Worm (Caenorhabditis elegans) whole organism, young adult: Measurements from ENCODE around the gene B0454.8.

Experiments
- C17E4.6 ChIP-seq: fragments of 200-800 bp; sonication (Bioruptor generic); IDR thresholded peaks from 2 replicates; pipeline ENCODE4 v1.3.6; 2022; ENCODE audit warnings: missing genetic modification reagents, missing genetic modification characterization, missing compliant biosample characterization
- F33H1.4 ChIP-seq: fragments of 200-800 bp; sonication (Bioruptor generic); IDR thresholded peaks from 2 replicates; pipeline ENCODE4 v1.3.6; 2022; ENCODE audit warnings: missing genetic modification reagents, missing genetic modification characterization, missing compliant biosample characterization
- F39B2.1 ChIP-seq: fragments of 200-800 bp; sonication (Bioruptor generic); IDR thresholded peaks from 2 replicates; pipeline ENCODE4 v1.3.6; 2022; ENCODE audit warnings: missing genetic modification reagents, missing genetic modification characterization, missing compliant biosample characterization
- F57C9.4 ChIP-seq: sonication (generic microtip); optimal IDR thresholded peaks from 2 replicates; lab custom pipeline; 2017; ENCODE audit warnings: mild to moderate bottlenecking, missing genetic modification characterization, missing compliant biosample characterization
- K11D2.4 ChIP-seq: fragments of 200-800 bp; sonication (Bioruptor generic); IDR thresholded peaks from 2 replicates; pipeline ENCODE4 v1.3.6; 2022; ENCODE audit warnings: missing genetic modification reagents, missing genetic modification characterization, missing compliant biosample characterization
- K12H6.12 ChIP-seq: fragments of 200-800 bp; sonication (Bioruptor generic); optimal IDR thresholded peaks from 2 replicates; lab custom pipeline; 2018; ENCODE audit warnings: mild to moderate bottlenecking, missing genetic modification characterization, missing compliant biosample characterization
- T07F8.4 ChIP-seq: sonication (generic microtip); optimal IDR thresholded peaks from 2 replicates; lab custom pipeline; 2016; ENCODE audit warnings: mild to moderate bottlenecking, missing genetic modification characterization, moderate library complexity, missing compliant biosample characterization
- T26A5.8 ChIP-seq: sonication (generic microtip); optimal IDR thresholded peaks from 2 replicates; lab custom pipeline; 2016; ENCODE audit warnings: missing genetic modification characterization, missing compliant biosample characterization
- Y95B8A.8 ChIP-seq: fragments of 200-800 bp; sonication (Bioruptor generic); IDR thresholded peaks from 2 replicates; pipeline ENCODE4 v1.3.6; 2022; ENCODE audit warnings: missing genetic modification reagents, missing genetic modification characterization, missing compliant biosample characterization
- ZK185.1 ChIP-seq: sonication (generic microtip); optimal IDR thresholded peaks from 2 replicates; lab custom pipeline; 2016; ENCODE audit warnings: mild to moderate bottlenecking, missing genetic modification characterization, missing compliant biosample characterization; ENCODE audit not compliant: poor library complexity, severe bottlenecking
- aptf-3 ChIP-seq: fragments of 200-800 bp; sonication (Bioruptor generic); IDR thresholded peaks from 2 replicates; pipeline ENCODE4 v1.3.6; 2022; ENCODE audit warnings: missing genetic modification characterization, missing compliant biosample characterization
- atf-7 ChIP-seq: sonication (generic microtip); optimal IDR thresholded peaks from 2 replicates; lab custom pipeline; 2017; ENCODE audit warnings: mild to moderate bottlenecking, missing genetic modification characterization, missing compliant biosample characterization
- cebp-2 ChIP-seq: fragments of 200-800 bp; sonication (Bioruptor generic); IDR thresholded peaks from 2 replicates; pipeline ENCODE4 v1.3.6; 2022; ENCODE audit warnings: missing genetic modification characterization, missing compliant biosample characterization
- ceh-40 ChIP-seq: fragments of 200-800 bp; sonication (Bioruptor generic); IDR thresholded peaks from 2 replicates; pipeline ENCODE4 v1.3.6; 2022; ENCODE audit warnings: missing genetic modification characterization, missing compliant biosample characterization
- chd-7 ChIP-seq: sonication (generic microtip); optimal IDR thresholded peaks from 2 replicates; lab custom pipeline; 2016; ENCODE audit warnings: mild to moderate bottlenecking, missing genetic modification characterization, moderate library complexity, missing compliant biosample characterization
- egrh-3 ChIP-seq: fragments of 200-800 bp; sonication (Bioruptor generic); IDR thresholded peaks from 2 replicates; pipeline ENCODE4 v1.3.6; 2022; ENCODE audit warnings: missing genetic modification reagents, missing genetic modification characterization, missing compliant biosample characterization
- hmg-1.2 ChIP-seq: fragments of 200-800 bp; sonication (Bioruptor generic); IDR thresholded peaks from 2 replicates; pipeline ENCODE4 v1.3.6; 2022; ENCODE audit warnings: missing genetic modification reagents, missing genetic modification characterization, missing compliant biosample characterization
- hmg-20 ChIP-seq: fragments of 200-800 bp; sonication (Bioruptor generic); IDR thresholded peaks from 2 replicates; pipeline ENCODE4 v1.3.6; 2022; ENCODE audit warnings: missing genetic modification reagents, missing genetic modification characterization, missing compliant biosample characterization
- hsf-1 ChIP-seq: fragments of 200-800 bp; sonication (Bioruptor generic); IDR thresholded peaks from 2 replicates; pipeline ENCODE4 v1.3.6; 2022; ENCODE audit warnings: missing genetic modification reagents, missing genetic modification characterization, missing compliant biosample characterization
- lin-26 ChIP-seq: fragments of 200-800 bp; sonication (Bioruptor generic); IDR thresholded peaks from 2 replicates; pipeline ENCODE4 v1.3.6; 2022; ENCODE audit warnings: missing genetic modification reagents, missing genetic modification characterization, missing compliant biosample characterization
- lin-35 ChIP-seq, 3 experiments: fragments of 150-350 bp in 2 of 3; sonication (generic microtip) in 1 of 3; optimal IDR thresholded peaks; 2 replicates each; lab custom pipeline; 2014 to 2018; ENCODE audit warnings: missing biosample characterization in 3 of 3, missing genetic modification characterization in 3 of 3, missing genetic modification reagents in 3 of 3
- lin-54 ChIP-seq: fragments of 200-800 bp; sonication (Bioruptor generic); optimal IDR thresholded peaks from 2 replicates; lab custom pipeline; 2018; ENCODE audit warnings: mild to moderate bottlenecking, missing genetic modification characterization, missing compliant biosample characterization
- madf-6 ChIP-seq: fragments of 200-800 bp; sonication (Bioruptor generic); IDR thresholded peaks from 2 replicates; pipeline ENCODE4 v1.3.6; 2022; ENCODE audit warnings: missing genetic modification reagents, missing genetic modification characterization, missing compliant biosample characterization
- madf-8 ChIP-seq: fragments of 200-800 bp; sonication (Bioruptor generic); conservative IDR thresholded peaks from 2 replicates; pipeline ENCODE4 v1.3.6; 2022; ENCODE audit warnings: missing genetic modification reagents, missing genetic modification characterization, missing compliant biosample characterization
- mcd-1 ChIP-seq: fragments of 200-800 bp; sonication (Bioruptor generic); IDR thresholded peaks from 2 replicates; pipeline ENCODE4 v1.3.6; 2022; ENCODE audit warnings: missing genetic modification reagents, missing genetic modification characterization, missing compliant biosample characterization
- mxl-1 ChIP-seq: sonication (generic microtip); optimal IDR thresholded peaks from 2 replicates; lab custom pipeline; 2016; ENCODE audit warnings: missing genetic modification characterization, missing compliant biosample characterization
- pha-4 ChIP-seq: fragments of 150-350 bp; sonication (generic microtip); optimal IDR thresholded peaks from 2 replicates; lab custom pipeline; 2014; ENCODE audit warnings: missing biosample characterization, missing genetic modification reagents, missing genetic modification characterization
- repo-1 ChIP-seq: sonication (generic microtip); optimal IDR thresholded peaks from 2 replicates; lab custom pipeline; 2017; ENCODE audit warnings: mild to moderate bottlenecking, missing genetic modification characterization, missing compliant biosample characterization
- snpc-4 ChIP-seq, 5 experiments: fragments of 150-350 bp in 1 of 5; sonication (generic microtip) in 4 of 5; optimal IDR thresholded peaks; 2 replicates each; lab custom pipeline; 2014 to 2018; ENCODE audit warnings: missing genetic modification characterization in 5 of 5, missing biosample characterization in 3 of 5, antibody characterized with exemption in 2 of 5, mild to moderate bottlenecking in 2 of 5, missing compliant biosample characterization in 2 of 5, missing genotype in 2 of 5, moderate library complexity in 2 of 5, missing genetic modification reagents in 1 of 5
- unc-130 ChIP-seq: sonication (generic microtip); optimal IDR thresholded peaks from 2 replicates; lab custom pipeline; 2016; ENCODE audit warnings: missing genetic modification reagents, missing genetic modification characterization, missing compliant biosample characterization
- zfh-2 ChIP-seq: fragments of 200-800 bp; sonication (Bioruptor generic); conservative IDR thresholded peaks from 2 replicates; pipeline ENCODE4 v1.3.6; 2022; ENCODE audit warnings: missing genetic modification reagents, missing genetic modification characterization, missing compliant biosample characterization
- ztf-25 ChIP-seq: fragments of 200-800 bp; sonication (Bioruptor generic); IDR thresholded peaks from 2 replicates; pipeline ENCODE4 v1.3.6; 2022; ENCODE audit warnings: missing genetic modification reagents, missing genetic modification characterization, missing compliant biosample characterization
- ztf-3 ChIP-seq: fragments of 200-800 bp; sonication (Bioruptor generic); optimal IDR thresholded peaks from 2 replicates; lab custom pipeline; 2018; ENCODE audit warnings: mild to moderate bottlenecking, missing genetic modification characterization, missing compliant biosample characterization
- ztf-6 ChIP-seq: fragments of 200-800 bp; sonication (Bioruptor generic); IDR thresholded peaks from 2 replicates; pipeline ENCODE4 v1.3.6; 2022; ENCODE audit warnings: missing genetic modification reagents, missing genetic modification characterization, missing compliant biosample characterization

Gene B0454.8

ce11 chrII:3055531-3055930, 12.3 kb upstream of the B0454.8 start (continued):
- no peak for TF ChIP-seq lin-26 (GFP tag; lab: Robert Waterston, UW)

ce11 chrII:3054622-3055021, 11.4 kb upstream of the B0454.8 start:
- TF ChIP-seq hmg-20 (GFP tag; lab: Robert Waterston, UW) (no peak), cebp-2 (GFP tag; lab: Robert Waterston, UW) (0 out of 2 replicates have a peak, but pooled peaks have one; percentile 49), hmg-1.2 (GFP tag; lab: Robert Waterston, UW) (peak; percentile 96), K12H6.12 (tag; lab: Kevin White, UChicago) (no peak), madf-6 (GFP tag; lab: Robert Waterston, UW) (0 out of 2 replicates have a peak, but pooled peaks have one; percentile 0), egrh-3 (GFP tag; lab: Robert Waterston, UW) (peak; percentile 53; the same call in 1 of the 2 replicates), F33H1.4 (GFP tag; lab: Robert Waterston, UW) (no peak), hsf-1 (GFP tag; lab: Robert Waterston, UW) (0 out of 2 replicates have a peak, but pooled peaks have one; percentile 41), mcd-1 (GFP tag; lab: Robert Waterston, UW) (0 out of 2 replicates have a peak, but pooled peaks have one; percentile 8), K11D2.4 (GFP tag; lab: Robert Waterston, UW) (no peak), zfh-2 (GFP tag; lab: Robert Waterston, UW) (peak; percentile 89), F57C9.4 (no peak), madf-8 (no peak), atf-7 (tag; lab: Kevin White, UChicago) (no peak)

- TF ChIP-seq madf-6 (GFP tag; lab: Robert Waterston, UW) (peak; percentile 38; the same call in 1 of the 2 replicates), T26A5.8 (tag; lab: Kevin White, UChicago) (no peak)
Measured at ce11 chrII:3054221-3054620, 11.0 kb upstream of the B0454.8 start, which contains the start of gene lido-13. Gene lido-13 (minus strand): TSS chrII:3054321.

- TF ChIP-seq C17E4.6 (GFP tag; lab: Robert Waterston, UW) (no peak), mxl-1 (no peak), unc-130 (GFP tag; lab: Kevin White, UChicago) (no peak), lin-54 (no peak), pha-4 (tag; lab: Kevin White, UChicago) (no peak), snpc-4 (GFP tag; optimal IDR thresholded peaks at IDR 0.05; lab: Kevin White, UChicago) (no peak), snpc-4 (tag; optimal IDR thresholded peaks at IDR 0.05; lab: Kevin White, UChicago) (no peak), ceh-40 (no peak), T07F8.4 (tag; lab: Kevin White, UChicago) (no peak), madf-6 (GFP tag; lab: Robert Waterston, UW) (no peak), hmg-1.2 (GFP tag; lab: Robert Waterston, UW) (no peak), F39B2.1 (GFP tag; lab: Robert Waterston, UW) (no peak), ztf-25 (no peak), chd-7 (no peak), ztf-6 (no peak), aptf-3 (no peak), repo-1 (no peak), Y95B8A.8 (GFP tag; lab: Robert Waterston, UW) (no peak), lin-35 (GFP tag; optimal IDR thresholded peaks at IDR 0.05; lab: Kevin White, UChicago) (no peak), ztf-3 (GFP tag; lab: Kevin White, UChicago) (no peak), ZK185.1 (tag; lab: Kevin White, UChicago) (no peak)
Measured at ce11 chrII:3053689-3054088, 10.4 kb upstream of the B0454.8 start.
